Worm (Caenorhabditis elegans) whole organism, early embryonic: ENCODE measurements around the gene F28A12.10.

Experiments used
- B0310.2 ChIP-seq: sonication (generic microtip); optimal IDR thresholded peaks from 2 replicates; lab custom pipeline; 2016; ENCODE audit warnings: mild to moderate bottlenecking, missing genetic modification characterization, missing compliant biosample characterization
- F13C5.2 ChIP-seq: sonication (generic microtip); optimal IDR thresholded peaks from 2 replicates; lab custom pipeline; 2017; ENCODE audit warnings: mild to moderate bottlenecking, missing genetic modification characterization, inconsistent platforms, missing compliant biosample characterization
- aly-1 ChIP-seq: sonication (generic microtip); optimal IDR thresholded peaks from 2 replicates; lab custom pipeline; 2016; ENCODE audit warnings: missing genetic modification characterization, missing compliant biosample characterization
- ama-1 ChIP-seq: fragments of 150-350 bp; optimal IDR thresholded peaks from 2 replicates; lab custom pipeline; 2014
- ceh-13 ChIP-seq: fragments of 200-800 bp; sonication (Bioruptor generic); optimal IDR thresholded peaks from 2 replicates; lab custom pipeline; 2018; ENCODE audit warnings: mild to moderate bottlenecking, missing genetic modification characterization, missing compliant biosample characterization
- ceh-36 ChIP-seq: sonication (generic microtip); optimal IDR thresholded peaks from 2 replicates; lab custom pipeline; 2016; ENCODE audit warnings: missing genetic modification characterization, inconsistent platforms, missing compliant biosample characterization
- ets-7 ChIP-seq: sonication (generic microtip); optimal IDR thresholded peaks from 2 replicates; lab custom pipeline; 2016; ENCODE audit warnings: missing genotype, missing genetic modification characterization, missing compliant biosample characterization
- flt-1 ChIP-seq: fragments of 200-800 bp; sonication (Bioruptor generic); IDR thresholded peaks from 2 replicates; pipeline ENCODE4 v1.3.6; 2022; ENCODE audit warnings: missing genetic modification characterization, missing compliant biosample characterization
- hmbx-1 ChIP-seq: sonication (generic microtip); optimal IDR thresholded peaks from 2 replicates; lab custom pipeline; 2016; ENCODE audit warnings: mild to moderate bottlenecking, missing genetic modification characterization, missing compliant biosample characterization
- hmg-4 ChIP-seq: fragments of 200-800 bp; sonication (Bioruptor generic); optimal IDR thresholded peaks from 2 replicates; lab custom pipeline; 2018; ENCODE audit warnings: mild to moderate bottlenecking, missing genetic modification characterization, missing compliant biosample characterization
- hnd-1 ChIP-seq: sonication (generic microtip); optimal IDR thresholded peaks from 2 replicates; lab custom pipeline; 2016; ENCODE audit warnings: missing genetic modification characterization, missing compliant biosample characterization
- pes-1 ChIP-seq: fragments of 200-800 bp; sonication (Bioruptor generic); IDR thresholded peaks from 2 replicates; pipeline ENCODE4 v1.3.6; 2022; ENCODE audit warnings: missing genetic modification reagents, missing genetic modification characterization, missing compliant biosample characterization
- scrt-1 ChIP-seq: fragments of 200-800 bp; sonication (Bioruptor generic); IDR thresholded peaks from 2 replicates; pipeline ENCODE4 v1.3.6; 2022; ENCODE audit warnings: missing genetic modification characterization, missing compliant biosample characterization
- sea-1 ChIP-seq: fragments of 200-800 bp; sonication (Bioruptor generic); conservative IDR thresholded peaks from 2 replicates; pipeline ENCODE4 v1.3.6; 2022; ENCODE audit warnings: missing genetic modification characterization, missing compliant biosample characterization
- tbx-11 ChIP-seq: fragments of 200-800 bp; sonication (Bioruptor generic); IDR thresholded peaks from 2 replicates; pipeline ENCODE4 v1.3.6; 2022; ENCODE audit warnings: missing genetic modification characterization, missing compliant biosample characterization
- tbx-37 ChIP-seq: fragments of 200-800 bp; sonication (Bioruptor generic); conservative IDR thresholded peaks from 2 replicates; pipeline ENCODE4 v1.3.6; 2022; ENCODE audit warnings: missing genetic modification reagents, missing genetic modification characterization, missing compliant biosample characterization
- tra-4 ChIP-seq: sonication (generic microtip); optimal IDR thresholded peaks from 2 replicates; lab custom pipeline; 2017; ENCODE audit warnings: missing genetic modification characterization, missing compliant biosample characterization

F28A12.10 gene

DNA sequence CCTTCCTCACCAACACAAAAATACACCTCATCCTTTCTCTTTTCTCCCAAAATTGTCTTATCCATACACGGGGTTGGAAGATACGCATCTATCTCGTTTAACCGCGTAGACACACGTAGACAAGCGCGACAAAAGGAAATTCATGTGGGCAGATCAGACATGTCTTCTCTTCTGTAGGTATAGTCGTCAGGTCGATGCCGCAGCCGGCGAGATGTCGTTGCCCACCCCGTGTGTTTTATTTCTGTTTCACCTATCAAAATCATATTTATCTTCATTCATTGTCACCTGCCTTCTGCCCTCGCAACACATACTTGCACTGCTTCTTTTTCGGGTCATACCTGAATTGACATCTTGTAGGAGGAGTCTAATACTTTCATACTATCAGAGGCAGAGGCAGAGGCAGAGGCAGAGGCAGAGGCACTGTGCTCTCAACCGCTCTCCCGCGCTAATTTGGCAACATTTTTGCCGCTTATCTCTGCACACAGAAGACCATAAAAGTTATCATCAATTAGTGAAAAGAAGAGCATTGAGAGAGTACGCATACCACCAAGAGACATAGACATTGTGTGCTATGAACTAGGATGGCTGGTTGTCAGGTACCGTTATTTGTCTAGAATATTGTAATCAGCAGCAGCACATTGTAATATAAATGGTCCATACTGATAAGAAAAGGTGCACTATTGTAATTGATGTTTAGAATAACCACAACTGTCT lies 23.8 kb upstream of the F28A12.10 start:
- TF ChIP-seq hmg-4 (GFP tag; lab: Kevin White, UChicago) (peak; percentile 18), pes-1 (GFP tag; lab: Robert Waterston, UW) (no peak)

DNA sequence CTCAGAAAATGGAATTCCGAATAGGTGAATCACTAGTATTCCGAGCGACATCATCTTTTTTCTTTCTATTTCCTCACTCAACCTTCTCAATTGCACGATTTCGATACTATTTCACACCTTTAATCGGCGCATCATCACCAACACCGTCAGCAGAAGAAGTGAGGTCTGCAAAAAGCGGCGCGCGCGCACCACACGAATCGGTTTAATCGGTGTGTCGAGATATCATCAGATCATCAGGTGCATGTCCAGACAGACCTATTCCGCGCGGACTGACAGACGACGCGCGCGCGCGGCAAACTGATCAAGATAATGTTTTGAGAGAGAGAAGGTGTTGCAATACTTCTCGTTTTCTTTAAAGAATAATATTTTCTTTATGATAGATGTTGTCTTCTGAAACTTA lies 22.9 kb upstream of the F28A12.10 start:
- TF ChIP-seq F13C5.2 (tag; lab: Kevin White, UChicago) (no peak), hmg-4 (GFP tag; lab: Kevin White, UChicago) (no peak), tra-4 (tag; lab: Kevin White, UChicago) (no peak), flt-1 (no peak), tbx-11 (no peak), ama-1 (lab: Kevin White, UChicago) (no peak), sea-1 (no peak), pes-1 (GFP tag; lab: Robert Waterston, UW) (no peak), B0310.2 (tag; lab: Kevin White, UChicago) (no peak), ceh-13 (GFP tag; lab: Kevin White, UChicago) (no peak), tbx-37 (no peak), aly-1 (no peak)

DNA sequence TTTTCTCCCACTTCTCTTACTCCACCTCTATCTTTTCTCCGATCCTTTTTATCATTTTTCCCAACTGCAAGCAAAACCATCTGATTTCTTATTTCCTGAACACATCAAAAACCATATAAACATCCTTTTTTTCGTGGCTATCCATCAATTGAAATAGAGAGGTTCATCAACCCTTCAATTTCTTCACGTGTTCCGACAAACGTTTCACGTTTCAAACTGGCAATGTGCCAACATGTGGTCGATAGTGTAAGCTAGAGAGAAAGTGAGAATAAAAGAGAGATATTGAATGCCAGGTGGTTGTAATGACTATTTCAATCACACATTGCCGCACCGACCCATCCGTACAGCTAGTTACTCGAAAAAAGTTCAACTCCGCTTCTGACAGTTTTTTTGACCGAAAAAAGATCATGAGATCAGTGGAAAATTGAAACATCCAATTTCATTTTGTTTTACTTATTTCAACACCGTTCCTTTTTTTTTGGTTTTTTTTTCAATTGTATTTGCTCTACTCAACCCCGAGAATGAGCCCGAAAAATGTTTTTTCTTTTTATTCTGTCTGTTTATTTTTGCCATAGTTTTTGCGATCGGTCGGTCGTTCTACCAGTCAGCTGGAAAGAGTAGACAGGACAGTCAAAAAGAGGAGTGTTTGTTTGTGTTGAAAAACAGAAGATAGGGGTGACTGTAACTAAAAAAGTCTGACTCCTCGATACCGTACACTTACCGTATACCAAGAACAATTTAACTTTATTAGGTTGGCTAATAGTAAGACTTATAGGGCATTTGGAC lies 21.2 kb upstream of the F28A12.10 start:
- TF ChIP-seq ama-1 (lab: Kevin White, UChicago) (no peak), hmg-4 (GFP tag; lab: Kevin White, UChicago) (no peak), tra-4 (tag; lab: Kevin White, UChicago) (no peak), flt-1 (no peak), B0310.2 (tag; lab: Kevin White, UChicago) (no peak), tbx-37 (no peak), scrt-1 (GFP tag; lab: Robert Waterston, UW) (no peak)

DNA sequence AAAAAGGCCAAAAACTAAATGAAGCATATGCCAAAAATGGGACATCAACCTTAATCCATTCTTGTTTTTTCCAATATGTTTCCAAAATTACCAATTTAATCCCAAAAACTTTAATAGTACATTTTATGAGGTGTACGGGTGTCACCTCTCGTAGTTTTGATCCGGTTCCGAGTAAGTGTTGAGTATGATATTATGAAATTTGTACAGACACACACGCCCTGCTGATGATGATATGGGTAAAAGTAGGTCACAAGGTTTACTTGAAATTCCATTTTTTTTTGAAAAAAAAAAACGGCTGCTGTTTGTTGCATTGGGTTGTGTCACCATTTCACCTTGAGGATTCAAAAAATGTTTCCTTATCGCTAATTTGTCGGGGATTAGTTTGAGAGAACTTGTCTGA lies 20.3 kb upstream of the F28A12.10 start:
- TF ChIP-seq hnd-1 (tag; lab: Kevin White, UChicago) (no peak), ets-7 (tag; lab: Kevin White, UChicago) (no peak), F13C5.2 (tag; lab: Kevin White, UChicago) (no peak), B0310.2 (tag; lab: Kevin White, UChicago) (no peak), tra-4 (tag; lab: Kevin White, UChicago) (no peak), hmg-4 (GFP tag; lab: Kevin White, UChicago) (no peak), ceh-13 (GFP tag; lab: Kevin White, UChicago) (no peak), tbx-11 (no peak), ceh-36 (tag; lab: Kevin White, UChicago) (no peak), hmbx-1 (tag; lab: Kevin White, UChicago) (no peak), tbx-37 (no peak), sea-1 (no peak), aly-1 (no peak), flt-1 (no peak), ama-1 (lab: Kevin White, UChicago) (no peak), scrt-1 (GFP tag; lab: Robert Waterston, UW) (no peak), pes-1 (GFP tag; lab: Robert Waterston, UW) (no peak)

DNA sequence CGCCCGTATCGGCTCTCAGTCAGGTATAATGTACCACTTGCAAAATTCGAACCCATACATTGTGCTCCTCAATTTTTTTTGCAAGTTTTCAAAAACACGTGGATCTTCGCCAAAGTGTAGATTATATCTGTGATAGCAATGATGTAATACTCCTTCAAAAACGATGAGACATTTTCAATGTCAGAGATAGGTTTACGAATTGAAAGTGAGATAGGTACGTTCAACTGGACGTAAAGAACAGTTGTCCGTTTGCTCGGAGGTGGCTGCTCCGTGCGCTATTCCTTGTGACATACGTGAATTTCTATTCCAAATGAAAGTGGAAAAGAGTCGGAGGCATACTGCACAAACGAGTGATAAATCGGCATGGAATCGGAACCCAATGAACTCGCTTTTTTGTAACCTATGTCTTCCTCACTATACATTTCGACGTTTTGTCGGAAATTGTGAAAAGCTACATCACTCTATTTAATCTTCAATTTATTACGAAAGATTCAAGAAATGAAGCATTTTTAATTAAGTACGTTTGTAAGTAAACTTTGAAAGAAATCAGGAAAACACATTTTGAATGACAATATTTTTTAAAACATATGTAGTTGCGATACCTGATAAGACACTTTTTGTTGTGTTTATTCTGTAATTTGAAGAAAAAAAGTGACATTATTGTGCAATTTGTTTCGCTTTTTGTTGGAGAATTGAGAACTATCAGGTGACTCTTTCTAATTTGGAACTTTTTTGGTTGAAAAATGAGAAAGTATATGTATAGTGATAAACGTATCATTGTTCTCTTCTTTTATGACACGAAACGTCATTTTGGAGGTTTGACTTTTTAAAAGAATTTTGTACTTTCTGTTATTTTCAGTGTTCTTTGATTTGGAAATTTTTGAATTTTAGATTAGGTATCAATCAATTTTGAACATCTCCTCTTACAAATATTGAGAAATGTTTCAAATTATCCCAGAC lies 17.2 kb upstream of the F28A12.10 start:
- no peak for TF ChIP-seq aly-1
- no peak for TF ChIP-seq sea-1
- TF ChIP-seq hmbx-1 (tag; lab: Kevin White, UChicago): no peak
- TF ChIP-seq ceh-36 (tag; lab: Kevin White, UChicago): no peak
- no peak for TF ChIP-seq pes-1 (GFP tag; lab: Robert Waterston, UW)
- no peak for TF ChIP-seq F13C5.2 (tag; lab: Kevin White, UChicago)
- no peak for TF ChIP-seq tra-4 (tag; lab: Kevin White, UChicago)
- TF ChIP-seq ceh-13 (GFP tag; lab: Kevin White, UChicago): no peak
- TF ChIP-seq ets-7 (tag; lab: Kevin White, UChicago): no peak
- no peak for TF ChIP-seq hnd-1 (tag; lab: Kevin White, UChicago)
- TF ChIP-seq tbx-11: no peak
- no peak for TF ChIP-seq ama-1 (lab: Kevin White, UChicago)
- no peak for TF ChIP-seq flt-1
- no peak for TF ChIP-seq B0310.2 (tag; lab: Kevin White, UChicago)
- no peak for TF ChIP-seq hmg-4 (GFP tag; lab: Kevin White, UChicago)
- no peak for TF ChIP-seq scrt-1 (GFP tag; lab: Robert Waterston, UW)
- no peak for TF ChIP-seq tbx-37

DNA sequence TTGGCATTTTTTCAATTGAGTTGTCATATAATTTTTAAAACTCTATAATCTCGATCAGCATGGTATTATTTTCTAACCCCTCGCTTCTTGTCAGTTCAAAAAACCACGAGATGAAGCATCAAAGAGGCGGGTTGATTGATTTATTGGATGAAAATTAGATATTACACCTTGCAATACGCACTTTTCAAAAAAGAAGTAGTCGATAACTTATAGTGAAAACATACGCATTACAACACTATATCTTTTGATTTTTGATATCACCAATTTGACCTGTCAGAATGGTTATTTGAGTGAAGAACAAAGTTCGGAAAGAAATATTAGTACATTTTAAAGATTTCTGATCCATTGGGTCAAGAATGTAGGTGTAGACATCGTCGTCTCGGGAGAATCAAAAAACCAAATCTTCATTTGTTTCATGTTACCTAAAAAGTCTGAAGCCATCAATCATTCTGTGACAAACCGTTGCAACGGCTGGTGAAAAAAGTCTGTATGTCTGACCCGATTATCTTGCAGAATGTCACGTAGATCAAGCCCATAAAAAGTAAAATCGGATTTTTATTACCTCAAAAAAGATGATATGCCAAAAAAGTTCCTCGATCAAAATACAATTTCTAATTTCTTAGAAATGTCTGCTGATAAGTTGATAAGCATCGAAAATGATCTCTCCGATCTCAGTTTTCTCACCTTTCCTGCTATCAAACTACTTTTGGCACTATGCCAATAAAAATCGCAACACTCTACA lies 15.7 kb upstream of the F28A12.10 start:
- TF ChIP-seq ets-7 (tag; lab: Kevin White, UChicago) (no peak), tra-4 (tag; lab: Kevin White, UChicago) (no peak), ceh-13 (GFP tag; lab: Kevin White, UChicago) (no peak), tbx-11 (no peak), flt-1 (no peak), hnd-1 (tag; lab: Kevin White, UChicago) (no peak), scrt-1 (GFP tag; lab: Robert Waterston, UW) (no peak), pes-1 (GFP tag; lab: Robert Waterston, UW) (no peak), B0310.2 (tag; lab: Kevin White, UChicago) (no peak), ceh-36 (tag; lab: Kevin White, UChicago) (no peak), ama-1 (lab: Kevin White, UChicago) (no peak), tbx-37 (no peak), aly-1 (no peak), sea-1 (no peak), hmg-4 (GFP tag; lab: Kevin White, UChicago) (no peak), F13C5.2 (tag; lab: Kevin White, UChicago) (no peak), hmbx-1 (tag; lab: Kevin White, UChicago) (no peak)
